Worm (Caenorhabditis elegans) whole organism, L1 larva: ENCODE measurements around the gene gfat-1.

Experiments used
- C04F5.9 ChIP-seq: sonication (generic microtip); optimal IDR thresholded peaks from 2 replicates; lab custom pipeline; 2016; ENCODE audit warnings: missing genetic modification characterization, missing compliant biosample characterization
- C16A3.4 ChIP-seq: fragments of 150-350 bp; optimal IDR thresholded peaks from 2 replicates; lab custom pipeline; 2014; ENCODE audit warnings: missing biosample characterization, missing genetic modification characterization
- aly-2 ChIP-seq: fragments of 150-350 bp; optimal IDR thresholded peaks from 2 replicates; lab custom pipeline; 2014; ENCODE audit warnings: missing biosample characterization, missing genetic modification characterization
- blmp-1 ChIP-seq: fragments of 150-350 bp; optimal IDR thresholded peaks from 2 replicates; lab custom pipeline; 2014; ENCODE audit warnings: missing biosample characterization, missing genetic modification characterization
- ceh-8 ChIP-seq: fragments of 200-800 bp; sonication (Bioruptor generic); optimal IDR thresholded peaks from 2 replicates; lab custom pipeline; 2018; ENCODE audit warnings: mild to moderate bottlenecking, missing genetic modification characterization, moderate library complexity, missing compliant biosample characterization
- ceh-90 ChIP-seq: sonication (generic microtip); optimal IDR thresholded peaks from 2 replicates; lab custom pipeline; 2016; ENCODE audit warnings: missing genetic modification characterization, missing compliant biosample characterization
- dpl-1 ChIP-seq, 3 experiments: fragments of 150-350 bp in 2 of 3; sonication (generic microtip) in 1 of 3; optimal IDR thresholded peaks; 2 replicates each; lab custom pipeline; 2014 to 2017; ENCODE audit warnings: missing biosample characterization in 3 of 3, missing genetic modification characterization in 3 of 3, missing genetic modification reagents in 3 of 3
- efl-1 ChIP-seq, 4 experiments: fragments of 150-350 bp; optimal IDR thresholded peaks in 3 of 4; peaks in 1 of 4; 1 replicate in 1 of 4; 2 replicates in 3 of 4; lab custom pipeline; 2014; ENCODE audit warnings: missing biosample characterization in 2 of 4, missing genetic modification characterization in 2 of 4, missing genetic modification reagents in 2 of 4
- egl-13 ChIP-seq: sonication (generic microtip); optimal IDR thresholded peaks from 2 replicates; lab custom pipeline; 2016; ENCODE audit warnings: missing genotype, missing genetic modification reagents, missing genetic modification characterization, missing compliant biosample characterization
- egl-27 ChIP-seq, 2 experiments: fragments of 150-350 bp in 1 of 2; sonication (generic microtip); optimal IDR thresholded peaks; 3 replicates each; lab custom pipeline; 2017 to 2018; ENCODE audit warnings: missing biosample characterization in 2 of 2, missing genetic modification characterization in 2 of 2, missing genetic modification reagents in 2 of 2
- elt-2 ChIP-seq: sonication (generic microtip); optimal IDR thresholded peaks from 2 replicates; lab custom pipeline; 2016; ENCODE audit warnings: missing genetic modification characterization, mild to moderate bottlenecking, inconsistent platforms, missing compliant biosample characterization, missing genetic modification reagents
- elt-3 ChIP-seq, 6 experiments: fragments of 150-350 bp in 1 of 6; sonication (generic microtip); optimal IDR thresholded peaks; 2 replicates each; lab custom pipeline; 2017 to 2018; ENCODE audit warnings: missing biosample characterization in 6 of 6, missing genetic modification characterization in 6 of 6, inconsistent platforms in 1 of 6
- ets-5 ChIP-seq: fragments of 200-800 bp; sonication (Bioruptor generic); IDR thresholded peaks from 2 replicates; pipeline ENCODE4 v1.3.6; 2022; ENCODE audit warnings: missing genetic modification characterization, missing compliant biosample characterization
- fkh-10 ChIP-seq: sonication (generic microtip); optimal IDR thresholded peaks from 2 replicates; lab custom pipeline; 2017; ENCODE audit warnings: missing biosample characterization, missing genetic modification reagents, missing genetic modification characterization
- fkh-8 ChIP-seq: sonication (generic microtip); optimal IDR thresholded peaks from 2 replicates; lab custom pipeline; 2016; ENCODE audit warnings: mild to moderate bottlenecking, missing genetic modification characterization, missing compliant biosample characterization
- grh-1 ChIP-seq: fragments of 200-800 bp; sonication (Bioruptor generic); IDR thresholded peaks from 2 replicates; pipeline ENCODE4 v1.3.6; 2022; ENCODE audit warnings: missing genetic modification reagents, missing genetic modification characterization, missing compliant biosample characterization
- hlh-17 ChIP-seq: fragments of 200-800 bp; sonication (Bioruptor generic); optimal IDR thresholded peaks from 2 replicates; lab custom pipeline; 2018; ENCODE audit warnings: missing genetic modification characterization, mild to moderate bottlenecking, missing compliant biosample characterization, moderate library complexity, borderline replicate concordance
- hpl-2 ChIP-seq: fragments of 150-350 bp; optimal IDR thresholded peaks from 2 replicates; lab custom pipeline; 2014; ENCODE audit warnings: missing biosample characterization, missing genetic modification reagents, missing genetic modification characterization
- lin-14 ChIP-seq: fragments of 200-800 bp; sonication (Bioruptor generic); optimal IDR thresholded peaks from 2 replicates; lab custom pipeline; 2018; ENCODE audit warnings: mild to moderate bottlenecking, missing genetic modification characterization, moderate library complexity, missing compliant biosample characterization
- lin-15B ChIP-seq: fragments of 150-350 bp; sonication (generic microtip); optimal IDR thresholded peaks from 3 replicates; lab custom pipeline; 2014; ENCODE audit warnings: missing biosample characterization, missing genetic modification characterization
- lin-35 ChIP-seq, 2 experiments: fragments of 150-350 bp; optimal IDR thresholded peaks; 2 replicates each; lab custom pipeline; 2014; ENCODE audit warnings: missing biosample characterization in 2 of 2, missing genetic modification characterization in 2 of 2, missing genetic modification reagents in 2 of 2
- lir-3 ChIP-seq: sonication (generic microtip); optimal IDR thresholded peaks from 2 replicates; lab custom pipeline; 2016; ENCODE audit warnings: mild to moderate bottlenecking, missing genetic modification characterization, moderate library complexity, missing compliant biosample characterization; ENCODE audit not compliant: poor library complexity
- lsy-2 ChIP-seq, 2 experiments: fragments of 150-350 bp; optimal IDR thresholded peaks; 2 replicates each; lab custom pipeline; 2014; ENCODE audit warnings: missing biosample characterization in 2 of 2, missing genetic modification characterization in 2 of 2
- mab-9 ChIP-seq: fragments of 200-800 bp; sonication (Bioruptor generic); IDR thresholded peaks from 2 replicates; pipeline ENCODE4 v1.3.6; 2022; ENCODE audit warnings: missing genetic modification reagents, missing genetic modification characterization, missing compliant biosample characterization
- mdl-1 ChIP-seq, 2 experiments: fragments of 150-350 bp; optimal IDR thresholded peaks; 2 replicates each; lab custom pipeline; 2014 to 2017; ENCODE audit warnings: missing biosample characterization in 2 of 2, missing genetic modification characterization in 2 of 2, inconsistent platforms in 1 of 2
- mef-2 ChIP-seq: fragments of 150-350 bp; optimal IDR thresholded peaks from 2 replicates; lab custom pipeline; 2014; ENCODE audit warnings: missing biosample characterization, missing genetic modification characterization
- mep-1 ChIP-seq: fragments of 150-350 bp; optimal IDR thresholded peaks from 2 replicates; lab custom pipeline; 2014; ENCODE audit warnings: missing biosample characterization, missing genetic modification characterization
- nhr-20 ChIP-seq: sonication (generic microtip); optimal IDR thresholded peaks from 2 replicates; lab custom pipeline; 2016; ENCODE audit warnings: mild to moderate bottlenecking, missing genetic modification characterization, missing compliant biosample characterization
- nhr-237 ChIP-seq: fragments of 150-350 bp; optimal IDR thresholded peaks from 2 replicates; lab custom pipeline; 2014; ENCODE audit warnings: missing biosample characterization, missing genetic modification characterization
- nhr-28 ChIP-seq: fragments of 150-350 bp; optimal IDR thresholded peaks from 2 replicates; lab custom pipeline; 2014; ENCODE audit warnings: missing biosample characterization, missing genetic modification characterization
- nhr-71 ChIP-seq: sonication (generic microtip); optimal IDR thresholded peaks from 2 replicates; lab custom pipeline; 2016; ENCODE audit warnings: mild to moderate bottlenecking, missing genetic modification characterization, moderate library complexity, missing compliant biosample characterization
- nhr-76 ChIP-seq: sonication (generic microtip); optimal IDR thresholded peaks from 2 replicates; lab custom pipeline; 2017; ENCODE audit warnings: missing biosample characterization, missing genetic modification characterization
- nhr-77 ChIP-seq: fragments of 150-350 bp; optimal IDR thresholded peaks from 2 replicates; lab custom pipeline; 2014; ENCODE audit warnings: missing biosample characterization, missing genetic modification characterization
- nhr-84 ChIP-seq: sonication (generic microtip); optimal IDR thresholded peaks from 2 replicates; lab custom pipeline; 2017; ENCODE audit warnings: missing biosample characterization, missing genetic modification characterization
- nhr-85 ChIP-seq: sonication (generic microtip); peaks from one replicate; lab custom pipeline; 2016; ENCODE audit warnings: missing genetic modification characterization, inconsistent platforms, missing compliant biosample characterization
- nhr-90 ChIP-seq: sonication (generic microtip); optimal IDR thresholded peaks from 2 replicates; lab custom pipeline; 2016; ENCODE audit warnings: mild to moderate bottlenecking, missing genetic modification characterization, missing compliant biosample characterization; ENCODE audit not compliant: poor library complexity
- pax-3 ChIP-seq: fragments of 200-800 bp; sonication (Bioruptor generic); optimal IDR thresholded peaks from 2 replicates; lab custom pipeline; 2018; ENCODE audit warnings: mild to moderate bottlenecking, missing genetic modification characterization, moderate library complexity, missing compliant biosample characterization
- pqm-1 ChIP-seq: sonication (generic microtip); optimal IDR thresholded peaks from 3 replicates; lab custom pipeline; 2017; ENCODE audit warnings: missing biosample characterization, missing genetic modification characterization
- rnt-1 ChIP-seq: sonication (generic microtip); optimal IDR thresholded peaks from 2 replicates; lab custom pipeline; 2016; ENCODE audit warnings: mild to moderate bottlenecking, missing genetic modification characterization, moderate library complexity, missing compliant biosample characterization
- sox-4 ChIP-seq: sonication (generic microtip); optimal IDR thresholded peaks from 2 replicates; lab custom pipeline; 2016; ENCODE audit warnings: missing genetic modification characterization, missing compliant biosample characterization
- sptf-1 ChIP-seq: fragments of 150-350 bp; optimal IDR thresholded peaks from 2 replicates; lab custom pipeline; 2014; ENCODE audit warnings: missing biosample characterization, missing genetic modification characterization
- sup-37 ChIP-seq: fragments of 200-800 bp; sonication (Bioruptor generic); optimal IDR thresholded peaks from 2 replicates; lab custom pipeline; 2018; ENCODE audit warnings: mild to moderate bottlenecking, missing genetic modification characterization, missing compliant biosample characterization
- swsn-7 ChIP-seq: sonication (generic microtip); optimal IDR thresholded peaks from 2 replicates; lab custom pipeline; 2016; ENCODE audit warnings: missing genetic modification characterization, missing compliant biosample characterization
- tlp-1 ChIP-seq: fragments of 150-350 bp; optimal IDR thresholded peaks from 2 replicates; lab custom pipeline; 2014; ENCODE audit warnings: missing biosample characterization, missing genetic modification characterization
- unc-86 ChIP-seq: sonication (generic microtip); optimal IDR thresholded peaks from 2 replicates; lab custom pipeline; 2016; ENCODE audit warnings: missing genetic modification characterization, missing compliant biosample characterization
- ztf-11 ChIP-seq, 2 experiments: sonication (generic microtip); optimal IDR thresholded peaks; 2 replicates each; lab custom pipeline; 2016 to 2017; ENCODE audit warnings: missing genetic modification characterization in 2 of 2, missing biosample characterization in 1 of 2, missing compliant biosample characterization in 1 of 2
- ztf-4 ChIP-seq: fragments of 150-350 bp; optimal IDR thresholded peaks from 2 replicates; lab custom pipeline; 2014; ENCODE audit warnings: missing biosample characterization, missing genetic modification characterization

gfat-1 gene

ce11 chrII:11612034-11612723 lies 17.0 kb upstream of the gfat-1 start, which contains the start of gene F07A11.5:
Gene F07A11.5 (plus strand): TSS chrII:11612300.
- TF ChIP-seq rnt-1 (tag; lab: Kevin White, UChicago) = no peak
- TF ChIP-seq efl-1 (optimal IDR thresholded peaks at IDR 0.05; lab: Kevin White, UChicago) = no peak
- TF ChIP-seq efl-1 (GFP tag; optimal IDR thresholded peaks at IDR 0.05 in 1 of 2; lab: Kevin White, UChicago) = peak in 1 of 2 experiments; percentile 52

ce11 chrII:11611462-11611861 lies 16.2 kb upstream of the gfat-1 start:
- no peak for TF ChIP-seq mep-1
- TF ChIP-seq mab-9 (GFP tag; lab: Robert Waterston, UW) = no peak
- TF ChIP-seq nhr-90 (tag; lab: Kevin White, UChicago) = no peak
- TF ChIP-seq lsy-2 (tag; optimal IDR thresholded peaks at IDR 0.05; lab: Kevin White, UChicago) = peak in 1 of 2 experiments; percentile 20
- TF ChIP-seq sptf-1 (tag; lab: Kevin White, UChicago) = no peak
- TF ChIP-seq lin-15B (tag; lab: Kevin White, UChicago) = no peak
- no peak for TF ChIP-seq egl-27 (tag; optimal IDR thresholded peaks at IDR 0.05; lab: Kevin White, UChicago)
- no peak for TF ChIP-seq pax-3
- no peak for TF ChIP-seq hlh-17 (GFP tag; lab: Kevin White, UChicago)
- TF ChIP-seq nhr-77 (tag; lab: Kevin White, UChicago) = no peak
- TF ChIP-seq C04F5.9 (tag; lab: Kevin White, UChicago) = no peak
- no peak for TF ChIP-seq C16A3.4
- peak; percentile 72 for TF ChIP-seq nhr-85 (tag; lab: Kevin White, UChicago)
- TF ChIP-seq sup-37 (GFP tag; lab: Kevin White, UChicago) = no peak
- peak in 1 of 2 experiments; percentile 10 for TF ChIP-seq mdl-1 (tag; optimal IDR thresholded peaks at IDR 0.05; lab: Kevin White, UChicago)
- no peak for TF ChIP-seq efl-1 (optimal IDR thresholded peaks at IDR 0.05; lab: Kevin White, UChicago)
- no peak for TF ChIP-seq efl-1 (GFP tag; optimal IDR thresholded peaks at IDR 0.05 in 1 of 2; lab: Kevin White, UChicago)
- TF ChIP-seq lin-35 (GFP tag; optimal IDR thresholded peaks at IDR 0.05; lab: Kevin White, UChicago) = peak in 1 of 2 experiments; percentile 44
- TF ChIP-seq fkh-8 (tag; lab: Kevin White, UChicago) = no peak
- no peak for TF ChIP-seq nhr-76 (tag; lab: Kevin White, UChicago)
- no peak for TF ChIP-seq ztf-11 (tag; optimal IDR thresholded peaks at IDR 0.05; lab: Kevin White, UChicago)
- TF ChIP-seq unc-86 = no peak
- TF ChIP-seq blmp-1 (tag; lab: Kevin White, UChicago) = peak; percentile 50
- no peak for TF ChIP-seq ztf-4 (tag; lab: Kevin White, UChicago)
- peak; percentile 18 for TF ChIP-seq pqm-1 (tag; lab: Kevin White, UChicago)
- TF ChIP-seq egl-13 (tag; lab: Kevin White, UChicago) = no peak
- peak; percentile 55 for TF ChIP-seq tlp-1 (tag; lab: Kevin White, UChicago)
- TF ChIP-seq nhr-84 = no peak
- no peak for TF ChIP-seq swsn-7 (tag; lab: Kevin White, UChicago)
- TF ChIP-seq ceh-8 (GFP tag; lab: Kevin White, UChicago) = no peak
- TF ChIP-seq sox-4 (tag; lab: Kevin White, UChicago) = no peak
- no peak for TF ChIP-seq lir-3 (tag; lab: Kevin White, UChicago)
- TF ChIP-seq nhr-20 (tag; lab: Kevin White, UChicago) = peak; percentile 40
- TF ChIP-seq aly-2 (tag; lab: Kevin White, UChicago) = no peak
- no peak for TF ChIP-seq ets-5 (GFP tag; lab: Robert Waterston, UW)
- TF ChIP-seq grh-1 (GFP tag; lab: Robert Waterston, UW) = no peak
- no peak for TF ChIP-seq nhr-237 (tag; lab: Kevin White, UChicago)
- no peak for TF ChIP-seq fkh-10
- peak; percentile 23 for TF ChIP-seq nhr-71 (tag; lab: Kevin White, UChicago)
- no peak for TF ChIP-seq dpl-1 (GFP tag; optimal IDR thresholded peaks at IDR 0.05; lab: Kevin White, UChicago)
- TF ChIP-seq mef-2 (tag; lab: Kevin White, UChicago) = no peak
- TF ChIP-seq elt-2 (tag; lab: Kevin White, UChicago) = peak; percentile 80
- peak in 5 of 6 experiments; percentile 62 to 99 (median 75) for TF ChIP-seq elt-3 (tag; optimal IDR thresholded peaks at IDR 0.05; lab: Kevin White, UChicago)
- no peak for TF ChIP-seq hpl-2 (GFP tag; lab: Kevin White, UChicago)
- no peak for TF ChIP-seq nhr-28 (tag; lab: Kevin White, UChicago)
- TF ChIP-seq ceh-90 (tag; lab: Kevin White, UChicago) = no peak
- peak; percentile 45 for TF ChIP-seq lin-14 (GFP tag; lab: Kevin White, UChicago)
